Fruit fly (Drosophila melanogaster) whole organism, embryonic: ENCODE data around the gene CG11698.

Experiments
- Atf6 ChIP-seq: fragments of 200-800 bp; sonication (Bioruptor generic); IDR thresholded peaks from 2 replicates; pipeline ENCODE4 v1.3.6; 2022; ENCODE audit warnings: missing biosample characterization, missing genetic modification characterization
- CG10431 ChIP-seq: fragments of 200-800 bp; sonication (Bioruptor generic); optimal IDR thresholded peaks from 3 replicates; lab custom pipeline; 2018; ENCODE audit warnings: missing biosample characterization, mild to moderate bottlenecking, missing genetic modification characterization
- CG14860 ChIP-seq: fragments of 200-800 bp; sonication (Bioruptor generic); IDR thresholded peaks from 3 replicates; pipeline ENCODE4 v1.3.6; 2022; ENCODE audit warnings: missing biosample characterization, missing genetic modification characterization; ENCODE audit not compliant: partially characterized antibody
- CG17328 ChIP-seq: fragments of 200-800 bp; sonication (Bioruptor generic); IDR thresholded peaks from 2 replicates; pipeline ENCODE4 v1.3.6; 2022; ENCODE audit warnings: missing biosample characterization, missing genetic modification characterization
- CG17912 ChIP-seq: fragments of 200-800 bp; sonication (Bioruptor generic); optimal IDR thresholded peaks from 2 replicates; lab custom pipeline; 2018; ENCODE audit warnings: missing biosample characterization, mild to moderate bottlenecking, missing genetic modification characterization
- CG2129 ChIP-seq: fragments of 200-800 bp; sonication (Bioruptor generic); IDR thresholded peaks from 2 replicates; pipeline ENCODE4 v1.3.6; 2022; ENCODE audit warnings: missing biosample characterization, missing genetic modification characterization; ENCODE audit not compliant: partially characterized antibody
- CG2199 ChIP-seq: fragments of 200-800 bp; sonication (Bioruptor generic); IDR thresholded peaks from 3 replicates; pipeline ENCODE4 v1.3.6; 2022; ENCODE audit warnings: missing biosample characterization, missing genetic modification characterization
- CG30020 ChIP-seq: fragments of 200-800 bp; optimal IDR thresholded peaks from 2 replicates; lab custom pipeline; 2019; ENCODE audit warnings: missing biosample characterization, mild to moderate bottlenecking, missing genetic modification characterization, moderate library complexity
- CG33213 ChIP-seq: fragments of 200-800 bp; sonication (Bioruptor generic); optimal IDR thresholded peaks from 3 replicates; lab custom pipeline; 2016; ENCODE audit warnings: missing biosample characterization, missing genetic modification characterization
- CG3407 ChIP-seq: fragments of 200-800 bp; sonication (Bioruptor generic); optimal IDR thresholded peaks from 2 replicates; lab custom pipeline; 2018; ENCODE audit warnings: missing biosample characterization, mild to moderate bottlenecking, missing genetic modification characterization
- CG34224 ChIP-seq: fragments of 200-800 bp; sonication (Bioruptor generic); IDR thresholded peaks from 3 replicates; pipeline ENCODE4 v1.3.6; 2022; ENCODE audit warnings: missing biosample characterization, missing genetic modification characterization; ENCODE audit not compliant: partially characterized antibody
- CG4820 ChIP-seq: fragments of 200-800 bp; sonication (Bioruptor generic); optimal IDR thresholded peaks from 3 replicates; lab custom pipeline; 2016; ENCODE audit warnings: missing biosample characterization, missing genetic modification characterization
- CG5953 ChIP-seq: fragments of 200-800 bp; sonication (Bioruptor generic); IDR thresholded peaks from 2 replicates; pipeline ENCODE4 v1.3.6; 2022; ENCODE audit warnings: missing biosample characterization, missing genetic modification characterization
- D19A ChIP-seq: fragments of 200-800 bp; optimal IDR thresholded peaks from 3 replicates; lab custom pipeline; 2019; ENCODE audit warnings: missing biosample characterization, mild to moderate bottlenecking, missing genetic modification characterization, moderate library complexity
- Dll ChIP-seq: fragments of 200-800 bp; sonication (Bioruptor generic); IDR thresholded peaks from 4 replicates; pipeline ENCODE4 v1.3.6; 2022; ENCODE audit warnings: missing biosample characterization, missing genetic modification characterization; ENCODE audit not compliant: partially characterized antibody
- E2f2 ChIP-seq: fragments of 200-800 bp; sonication (Bioruptor generic); IDR thresholded peaks from 2 replicates; pipeline ENCODE4 v1.3.6; 2022; ENCODE audit warnings: missing biosample characterization, missing genetic modification characterization
- Ets65A ChIP-seq: fragments of 200-800 bp; sonication (Bioruptor generic); peaks from one replicate; lab custom pipeline; 2016; ENCODE audit warnings: missing biosample characterization, missing genetic modification characterization
- Med ChIP-seq: fragments of 200-800 bp; sonication (Bioruptor generic); peaks from one replicate; lab custom pipeline; 2016; ENCODE audit warnings: missing biosample characterization, missing genetic modification characterization, mild to moderate bottlenecking, inconsistent platforms, moderate library complexity
- NC2β ChIP-seq: fragments of 200-800 bp; sonication (Bioruptor generic); optimal IDR thresholded peaks from 2 replicates; lab custom pipeline; 2016; ENCODE audit warnings: missing biosample characterization, missing genetic modification characterization
- Stat92E ChIP-seq, 3 experiments: fragments of >200 bp in 2 of 3; fragments of 200-800 bp in 1 of 3; sonication (Bioruptor generic) in 1 of 3; optimal IDR thresholded peaks; 2 replicates each; lab custom pipeline; 2017 to 2019; ENCODE audit warnings: missing biosample characterization in 3 of 3, missing genetic modification characterization in 3 of 3, mild to moderate bottlenecking in 1 of 3, moderate library complexity in 1 of 3
- bbx ChIP-seq: fragments of 200-800 bp; sonication (Bioruptor generic); IDR thresholded peaks from 2 replicates; pipeline ENCODE4 v1.3.6; 2022; ENCODE audit warnings: missing biosample characterization, missing genetic modification characterization; ENCODE audit not compliant: partially characterized antibody
- cad ChIP-seq: fragments of >200 bp; optimal IDR thresholded peaks from 2 replicates; lab custom pipeline; 2017; ENCODE audit warnings: missing biosample characterization, missing genetic modification characterization
- cas ChIP-seq: fragments of 200-800 bp; sonication (Bioruptor generic); IDR thresholded peaks from 2 replicates; pipeline ENCODE4 v1.3.6; 2022; ENCODE audit warnings: missing biosample characterization, missing genetic modification characterization
- cg ChIP-seq: fragments of 200-800 bp; sonication (Bioruptor generic); optimal IDR thresholded peaks from 3 replicates; lab custom pipeline; 2019; ENCODE audit warnings: missing biosample characterization, mild to moderate bottlenecking, missing genetic modification characterization, moderate library complexity
- ci ChIP-seq: fragments of 200-800 bp; sonication (Bioruptor generic); IDR thresholded peaks from 3 replicates; pipeline ENCODE4 v1.3.6; 2022; ENCODE audit warnings: missing biosample characterization, missing genetic modification characterization
- esg ChIP-seq: fragments of 200-800 bp; sonication (Bioruptor generic); conservative IDR thresholded peaks from 2 replicates; pipeline ENCODE4 v1.3.6; 2022; ENCODE audit warnings: missing biosample characterization, missing genetic modification characterization
- gsb ChIP-seq: fragments of 200-800 bp; sonication (Bioruptor generic); IDR thresholded peaks from 2 replicates; pipeline ENCODE4 v1.3.6; 2022; ENCODE audit warnings: missing biosample characterization, missing genetic modification characterization
- insv ChIP-seq, 2 experiments: fragments of 200-800 bp; sonication (Bioruptor generic); optimal IDR thresholded peaks; 3 replicates each; lab custom pipeline; 2016 to 2018; ENCODE audit warnings: missing biosample characterization in 2 of 2, missing genetic modification characterization in 2 of 2
- knrl ChIP-seq: fragments of 200-800 bp; sonication (Bioruptor generic); IDR thresholded peaks from 3 replicates; pipeline ENCODE4 v1.3.6; 2022; ENCODE audit warnings: missing biosample characterization, missing genetic modification characterization; ENCODE audit not compliant: partially characterized antibody
- lbe ChIP-seq: fragments of 200-800 bp; sonication (Bioruptor generic); optimal IDR thresholded peaks from 2 replicates; lab custom pipeline; 2016; ENCODE audit warnings: missing biosample characterization, mild to moderate bottlenecking, missing genetic modification characterization
- luna ChIP-seq: fragments of 200-800 bp; sonication (Bioruptor generic); optimal IDR thresholded peaks from 2 replicates; lab custom pipeline; 2016; ENCODE audit warnings: missing biosample characterization, missing genetic modification characterization
- p53 ChIP-seq: fragments of 200-800 bp; sonication (Bioruptor generic); optimal IDR thresholded peaks from 2 replicates; lab custom pipeline; 2016; ENCODE audit warnings: missing biosample characterization, missing genetic modification characterization
- prd ChIP-seq, 3 experiments: fragments of >200 bp in 2 of 3; fragments of 200-800 bp in 1 of 3; sonication (Bioruptor generic) in 1 of 3; optimal IDR thresholded peaks in 2 of 3; IDR thresholded peaks in 1 of 3; 2 replicates in 2 of 3; 3 replicates in 1 of 3; pipeline versions ENCODE4 v1.3.6 to Lab custom; 2017 to 2022; ENCODE audit warnings: missing biosample characterization in 1 of 3, missing genetic modification characterization in 1 of 3
- sens ChIP-seq: fragments of 200-800 bp; sonication (Bioruptor generic); peaks from one replicate; lab custom pipeline; 2016; ENCODE audit warnings: missing biosample characterization, missing genetic modification characterization
- tio ChIP-seq: fragments of 200-800 bp; sonication (Bioruptor generic); optimal IDR thresholded peaks from 2 replicates; lab custom pipeline; 2017; ENCODE audit warnings: missing biosample characterization, missing genetic modification characterization, inconsistent platforms
- tll ChIP-seq, 2 experiments: fragments of 200-800 bp in 1 of 2; fragments of >200 bp in 1 of 2; sonication (Bioruptor generic) in 1 of 2; optimal IDR thresholded peaks; 2 replicates each; lab custom pipeline; 2017 to 2019; ENCODE audit warnings: missing biosample characterization in 2 of 2, missing genetic modification characterization in 2 of 2, mild to moderate bottlenecking in 1 of 2, moderate library complexity in 1 of 2
- trem ChIP-seq: fragments of 200-800 bp; optimal IDR thresholded peaks from 3 replicates; lab custom pipeline; 2019; ENCODE audit warnings: missing biosample characterization, mild to moderate bottlenecking, missing genetic modification characterization, moderate library complexity
- unc-4 ChIP-seq: fragments of 200-800 bp; sonication (Bioruptor generic); IDR thresholded peaks from 2 replicates; pipeline ENCODE4 v1.3.6; 2022; ENCODE audit warnings: missing biosample characterization, missing genetic modification characterization; ENCODE audit not compliant: partially characterized antibody
- zfh1 ChIP-seq: fragments of 200-800 bp; sonication (Bioruptor generic); IDR thresholded peaks from 3 replicates; pipeline ENCODE4 v1.3.6; 2022; ENCODE audit warnings: missing biosample characterization, missing genetic modification characterization

The CG11698 gene

DNA sequence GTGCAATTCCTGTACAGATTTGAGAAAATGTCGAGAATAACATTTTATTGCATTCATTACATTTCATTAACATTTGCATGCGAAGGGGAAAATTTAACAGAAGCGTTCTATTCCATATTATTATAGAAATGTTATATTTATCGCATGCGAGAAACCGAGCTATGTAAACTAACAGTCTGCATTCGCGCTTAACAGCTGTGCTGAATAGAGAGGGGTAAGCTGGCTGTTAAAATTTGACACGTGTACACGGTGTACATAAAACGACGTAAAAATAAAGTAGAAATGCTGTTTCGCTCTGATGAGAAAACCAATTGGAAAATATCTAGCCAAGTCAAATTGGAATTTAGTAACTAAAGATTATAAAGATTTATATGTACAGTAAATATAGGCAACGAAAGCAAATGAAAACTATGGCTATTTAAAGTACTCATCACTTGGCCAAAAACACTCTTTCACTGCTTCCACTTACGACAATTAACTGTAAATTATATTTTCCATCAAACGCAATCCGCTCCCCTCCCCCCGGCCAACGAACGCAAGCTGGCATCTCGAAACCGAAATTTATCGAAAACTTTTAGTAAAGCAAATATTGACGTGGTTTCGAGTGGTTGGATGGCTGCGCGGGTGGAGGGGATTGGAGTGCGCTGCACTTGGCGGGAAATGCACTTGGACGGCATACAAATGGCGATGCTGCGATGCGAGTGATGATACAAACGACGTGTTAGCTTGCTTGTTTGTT lies 5.6 kb upstream of the CG11698 start (continued):
- TF ChIP-seq trem (tag; lab: Kevin White, UChicago) (peak; percentile 6), unc-4 (GFP tag; lab: Robert Waterston, UW) (peak; percentile 15; the same call in 1 of the 2 replicates), CG17912 (GFP tag; lab: Kevin White, UChicago) (no peak), Med (GFP tag; lab: Kevin White, UChicago) (peak; percentile 33), D19A (tag; lab: Kevin White, UChicago) (no peak), lbe (GFP tag; lab: Kevin White, UChicago) (peak; percentile 57), CG17328 (GFP tag; lab: Robert Waterston, UW) (no peak), E2f2 (GFP tag; lab: Robert Waterston, UW) (0 out of 2 replicates have a peak, but pooled peaks have one; percentile 14), CG3407 (GFP tag; lab: Kevin White, UChicago) (peak; percentile 3), Dll (GFP tag; lab: Robert Waterston, UW) (peak; percentile 25; the same call in 1 of the 4 replicates), esg (GFP tag; lab: Robert Waterston, UW) (no peak), Stat92E (GFP tag; optimal IDR thresholded peaks at IDR 0.05; lab: Kevin White, UChicago) (peak in 1 of 3 experiments; percentile 59), CG34224 (GFP tag; lab: Robert Waterston, UW) (peak; percentile 47; the same call in 2 of the 3 replicates), CG14860 (GFP tag; lab: Robert Waterston, UW) (peak; percentile 16; the same call in 1 of the 3 replicates), knrl (peak; percentile 34; the same call in 1 of the 3 replicates), CG5953 (GFP tag; lab: Robert Waterston, UW) (no peak), cg (GFP tag; lab: Kevin White, UChicago) (no peak), CG2199 (GFP tag; lab: Robert Waterston, UW) (peak; percentile 45; the same call in 1 of the 3 replicates), insv (GFP tag; optimal IDR thresholded peaks at IDR 0.05; lab: Kevin White, UChicago) (peak; percentile 98 to 100), sens (GFP tag; lab: Kevin White, UChicago) (peak; percentile 50), Atf6 (GFP tag; lab: Robert Waterston, UW) (0 out of 2 replicates have a peak, but pooled peaks have one; percentile 17), ci (GFP tag; lab: Robert Waterston, UW) (0 out of 3 replicates have a peak, but pooled peaks have one; percentile 20), bbx (GFP tag; lab: Robert Waterston, UW) (peak; percentile 62; the same call in 1 of the 2 replicates)
- TF ChIP-seq, all 482 proteins: peak for 34

DNA sequence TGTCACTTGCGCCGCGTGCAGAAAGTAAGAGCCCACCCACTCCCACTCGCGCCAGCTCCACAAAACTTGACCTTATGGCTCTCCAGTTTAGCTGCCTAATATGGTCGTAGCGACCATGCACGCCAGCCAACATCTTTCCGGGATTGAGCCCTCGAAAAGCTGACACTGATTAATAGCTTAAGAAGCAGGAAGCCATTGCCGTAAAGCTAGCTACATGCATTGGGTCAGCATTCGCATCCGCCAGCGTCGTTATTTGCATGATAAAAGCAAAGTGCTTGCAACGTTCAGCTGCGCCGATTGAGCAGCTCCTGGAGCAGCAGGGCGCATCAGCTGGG lies 5.1 kb upstream of the CG11698 start:
- TF ChIP-seq zfh1 (GFP tag; lab: Robert Waterston, UW): no peak
- no peak for TF ChIP-seq CG30020
- TF ChIP-seq CG2129: no peak
- peak; percentile 90 for TF ChIP-seq Ets65A
- no peak for TF ChIP-seq gsb (GFP tag; lab: Robert Waterston, UW)
- no peak for TF ChIP-seq p53 (GFP tag; lab: Kevin White, UChicago)

DNA sequence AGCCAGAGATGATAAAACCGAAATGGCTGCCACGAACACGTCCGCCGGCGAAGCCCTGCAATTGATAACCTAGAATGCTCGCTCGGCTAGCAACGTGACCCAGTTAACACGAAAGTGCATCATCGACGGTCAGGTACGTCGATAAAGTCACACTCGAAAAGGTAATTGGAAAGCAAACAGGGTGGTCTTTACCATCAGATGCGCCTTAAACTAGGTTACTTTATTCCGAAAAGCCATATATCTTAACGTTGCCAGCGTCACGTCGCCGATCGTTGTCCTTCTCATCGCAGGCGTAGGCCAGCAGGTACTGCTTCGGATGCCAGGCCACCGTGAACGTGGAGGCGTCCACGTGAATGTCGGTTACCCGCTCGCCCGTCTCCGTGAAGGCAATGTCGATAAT lies 4.7 kb upstream of the CG11698 start:
- TF ChIP-seq cad: peak; percentile 82
- TF ChIP-seq cas (GFP tag; lab: Robert Waterston, UW): no peak
- peak in 1 of 2 experiments; percentile 94 for TF ChIP-seq tll (GFP tag; optimal IDR thresholded peaks at IDR 0.05; lab: Kevin White, UChicago)
- no peak for TF ChIP-seq NC2β
- no peak for TF ChIP-seq CG33213
- no peak for TF ChIP-seq tio (GFP tag; lab: Kevin White, UChicago)
- no peak for TF ChIP-seq CG10431
- no peak for TF ChIP-seq luna (GFP tag; lab: Kevin White, UChicago)
- TF ChIP-seq prd (optimal IDR thresholded peaks at IDR 0.05; lab: Kevin White, UChicago): no peak
- no peak for TF ChIP-seq prd (GFP tag; IDR thresholded peaks at IDR 0.05; lab: Robert Waterston, UW)
- no peak for TF ChIP-seq CG4820 (GFP tag; lab: Kevin White, UChicago)
- peak; percentile 36 for TF ChIP-seq Med (GFP tag; lab: Kevin White, UChicago)
